Worm (Caenorhabditis elegans) whole organism, midembryonic: ENCODE measurements around the gene clec-83.

ENCODE experiments used
- T22C8.4 ChIP-seq: fragments of 200-800 bp; sonication (Bioruptor generic); IDR thresholded peaks from 2 replicates; pipeline ENCODE4 v1.3.6; 2022; ENCODE audit warnings: missing genetic modification characterization, missing compliant biosample characterization
- flt-1 ChIP-seq: fragments of 200-800 bp; sonication (Bioruptor generic); IDR thresholded peaks from 2 replicates; pipeline ENCODE4 v1.3.6; 2022; ENCODE audit warnings: missing genetic modification characterization, missing compliant biosample characterization
- klf-2 ChIP-seq: fragments of 200-800 bp; sonication (Bioruptor generic); conservative IDR thresholded peaks from 2 replicates; pipeline ENCODE4 v1.3.6; 2022; ENCODE audit warnings: missing genetic modification reagents, missing genetic modification characterization, missing compliant biosample characterization
- med-1 ChIP-seq: sonication (generic microtip); optimal IDR thresholded peaks from 2 replicates; lab custom pipeline; 2017; ENCODE audit warnings: missing genetic modification characterization, mild to moderate bottlenecking, missing compliant biosample characterization, antibody characterized with exemption, missing genetic modification reagents; ENCODE audit not compliant: insufficient read depth
- ref-1 ChIP-seq: fragments of 200-800 bp; sonication (Bioruptor generic); conservative IDR thresholded peaks from 2 replicates; pipeline ENCODE4 v1.3.6; 2022; ENCODE audit warnings: missing genetic modification reagents, missing genetic modification characterization, missing compliant biosample characterization
- tab-1 ChIP-seq: fragments of 200-800 bp; sonication (Bioruptor generic); IDR thresholded peaks from 2 replicates; pipeline ENCODE4 v1.3.6; 2022; ENCODE audit warnings: missing genetic modification characterization, missing compliant biosample characterization
- ztf-23 ChIP-seq: fragments of 200-800 bp; sonication (Bioruptor generic); IDR thresholded peaks from 2 replicates; pipeline ENCODE4 v1.3.6; 2022; ENCODE audit warnings: missing genetic modification reagents, missing genetic modification characterization, missing compliant biosample characterization
- ztf-29 ChIP-seq: fragments of 200-800 bp; sonication (Bioruptor generic); IDR thresholded peaks from 2 replicates; pipeline ENCODE4 v1.3.6; 2022; ENCODE audit warnings: missing genetic modification reagents, missing genetic modification characterization, missing compliant biosample characterization

DNA sequence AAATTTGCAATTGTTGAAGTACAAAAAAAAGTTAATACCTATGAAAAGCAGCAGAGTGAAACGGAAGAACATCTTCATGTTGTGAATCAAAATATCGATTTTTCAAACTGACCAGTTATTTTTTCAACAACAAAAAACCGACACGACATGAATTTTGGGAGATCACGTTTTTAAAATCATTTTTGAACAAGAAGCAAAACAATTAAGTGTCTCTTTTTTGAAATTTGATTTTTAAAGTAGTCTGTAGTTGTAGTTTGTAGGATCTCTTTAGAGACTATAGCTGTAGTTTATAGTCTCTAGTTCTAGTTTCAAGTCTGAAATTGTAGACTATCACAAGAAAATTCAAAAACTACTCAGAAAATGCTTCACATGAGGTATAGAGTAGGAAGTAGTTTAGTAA lies 2.6 kb upstream of the clec-83 start, which contains the start of gene Y54G2A.15:
- no peak for TF ChIP-seq flt-1 (GFP tag; lab: Robert Waterston, UW)
- no peak for TF ChIP-seq ztf-29 (GFP tag; lab: Robert Waterston, UW)
- no peak for TF ChIP-seq klf-2
- no peak for TF ChIP-seq T22C8.4 (GFP tag; lab: Robert Waterston, UW)
- TF ChIP-seq med-1 (GFP tag; lab: Kevin White, UChicago) = no peak
- TF ChIP-seq ztf-23 (GFP tag; lab: Robert Waterston, UW) = no peak
- no peak for TF ChIP-seq tab-1 (GFP tag; lab: Robert Waterston, UW)
- TF ChIP-seq ref-1 (GFP tag; lab: Robert Waterston, UW) = no peak
